Worm (Caenorhabditis elegans): Measurements from ENCODE around the gene folt-2.

DNA sequence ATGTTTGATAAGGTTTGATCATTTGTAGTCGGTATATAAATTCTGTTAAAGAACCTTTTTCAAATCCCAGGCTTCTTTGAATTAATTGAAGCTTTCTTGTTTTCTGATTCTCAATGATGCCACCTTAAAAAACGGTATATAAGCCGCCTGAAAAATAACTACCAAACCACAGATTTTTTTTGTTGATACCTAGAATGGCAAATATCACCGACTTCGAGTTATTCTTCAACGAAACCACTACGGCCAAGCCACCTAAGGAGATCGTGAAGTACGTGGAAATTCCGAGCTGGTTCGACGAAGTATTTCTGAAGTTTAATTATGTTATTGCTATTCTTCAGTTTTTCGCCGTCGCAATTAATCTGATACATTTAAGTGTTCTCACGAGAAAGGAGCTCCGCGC, 44.6 kb downstream of the folt-2 start, which contains the start of gene srw-2:
- no peak for TF ChIP-seq nhr-80 (tag; optimal IDR thresholded peaks at IDR 0.05)
- TF ChIP-seq snpc-4 (GFP tag; optimal IDR thresholded peaks at IDR 0.05): no peak
- TF ChIP-seq snpc-4 (tag; optimal IDR thresholded peaks at IDR 0.05): no peak
- no peak for TF ChIP-seq lir-1 (GFP tag; conservative IDR thresholded peaks at IDR 0.05)
- TF ChIP-seq atf-7 (tag; optimal IDR thresholded peaks at IDR 0.05): no peak
- TF ChIP-seq xnd-1 (tag; optimal IDR thresholded peaks at IDR 0.05): no peak
- TF ChIP-seq egl-18 (GFP tag; IDR thresholded peaks at IDR 0.05): no peak
- TF ChIP-seq pha-4 (tag; optimal IDR thresholded peaks at IDR 0.05): no peak

Data from whole organism, young adult.